Worm (Caenorhabditis elegans) whole organism, midembryonic: ENCODE results near the gene aqp-6.

ENCODE experiments used
- T22C8.4 ChIP-seq: fragments of 200-800 bp; sonication (Bioruptor generic); IDR thresholded peaks from 2 replicates; pipeline ENCODE4 v1.3.6; 2022; ENCODE audit warnings: missing genetic modification characterization, missing compliant biosample characterization
- cog-1 ChIP-seq: sonication (generic microtip); optimal IDR thresholded peaks from 2 replicates; lab custom pipeline; 2016; ENCODE audit warnings: missing genetic modification characterization, missing compliant biosample characterization
- flt-1 ChIP-seq: fragments of 200-800 bp; sonication (Bioruptor generic); IDR thresholded peaks from 2 replicates; pipeline ENCODE4 v1.3.6; 2022; ENCODE audit warnings: missing genetic modification characterization, missing compliant biosample characterization
- klf-2 ChIP-seq: fragments of 200-800 bp; sonication (Bioruptor generic); conservative IDR thresholded peaks from 2 replicates; pipeline ENCODE4 v1.3.6; 2022; ENCODE audit warnings: missing genetic modification reagents, missing genetic modification characterization, missing compliant biosample characterization
- med-1 ChIP-seq: sonication (generic microtip); optimal IDR thresholded peaks from 2 replicates; lab custom pipeline; 2017; ENCODE audit warnings: missing genetic modification characterization, mild to moderate bottlenecking, missing compliant biosample characterization, antibody characterized with exemption, missing genetic modification reagents; ENCODE audit not compliant: insufficient read depth
- ref-1 ChIP-seq: fragments of 200-800 bp; sonication (Bioruptor generic); conservative IDR thresholded peaks from 2 replicates; pipeline ENCODE4 v1.3.6; 2022; ENCODE audit warnings: missing genetic modification reagents, missing genetic modification characterization, missing compliant biosample characterization
- tab-1 ChIP-seq: fragments of 200-800 bp; sonication (Bioruptor generic); IDR thresholded peaks from 2 replicates; pipeline ENCODE4 v1.3.6; 2022; ENCODE audit warnings: missing genetic modification characterization, missing compliant biosample characterization
- ztf-23 ChIP-seq: fragments of 200-800 bp; sonication (Bioruptor generic); IDR thresholded peaks from 2 replicates; pipeline ENCODE4 v1.3.6; 2022; ENCODE audit warnings: missing genetic modification reagents, missing genetic modification characterization, missing compliant biosample characterization
- ztf-29 ChIP-seq: fragments of 200-800 bp; sonication (Bioruptor generic); IDR thresholded peaks from 2 replicates; pipeline ENCODE4 v1.3.6; 2022; ENCODE audit warnings: missing genetic modification reagents, missing genetic modification characterization, missing compliant biosample characterization

The aqp-6 gene

DNA sequence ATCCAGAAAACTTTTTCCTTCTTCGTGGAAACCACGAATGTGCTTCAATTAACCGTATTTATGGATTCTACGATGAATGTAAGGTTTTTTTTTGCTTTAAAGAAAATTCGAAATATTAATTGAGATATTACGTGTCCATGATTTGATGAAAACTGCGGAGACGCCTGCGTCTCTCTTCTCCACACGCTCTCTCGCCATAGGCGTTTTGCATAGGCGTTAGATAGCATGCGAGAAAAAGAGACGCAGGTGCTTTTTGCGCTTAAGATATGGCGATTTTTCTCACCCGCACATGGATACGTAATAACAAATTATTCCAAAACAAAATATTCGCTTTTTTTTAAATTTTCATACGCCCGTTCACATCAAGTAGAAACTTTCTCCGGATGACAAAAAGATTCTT lies 35.2 kb downstream of the aqp-6 start:
- TF ChIP-seq ztf-29 (GFP tag; lab: Robert Waterston, UW), result no peak
- TF ChIP-seq ref-1 (GFP tag; lab: Robert Waterston, UW), result no peak
- TF ChIP-seq cog-1 (tag; lab: Kevin White, UChicago), result no peak
- no peak for TF ChIP-seq T22C8.4
- no peak for TF ChIP-seq flt-1 (GFP tag; lab: Robert Waterston, UW)

DNA sequence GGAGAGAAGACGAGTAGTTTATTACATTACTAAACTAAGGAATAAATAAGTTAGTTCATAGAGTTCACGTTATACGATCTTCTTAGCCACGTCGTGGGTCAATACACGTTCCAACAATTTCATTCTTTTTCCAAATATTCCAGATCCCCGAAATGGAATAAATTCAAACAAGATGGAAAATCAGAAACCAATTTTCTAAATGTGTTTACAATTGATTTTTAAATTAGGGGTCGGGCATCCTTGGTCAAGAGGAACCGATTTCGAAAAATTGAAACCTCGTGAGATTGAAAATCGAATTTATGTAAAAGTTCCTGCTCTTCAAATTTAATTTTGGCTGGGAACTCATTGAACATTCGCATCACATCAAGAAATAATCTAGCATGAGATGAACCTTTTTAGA lies 36.5 kb downstream of the aqp-6 start:
- TF ChIP-seq flt-1 (GFP tag; lab: Robert Waterston, UW) (no peak), tab-1 (GFP tag; lab: Robert Waterston, UW) (no peak), med-1 (GFP tag; lab: Kevin White, UChicago) (no peak), ref-1 (GFP tag; lab: Robert Waterston, UW) (no peak), klf-2 (no peak), cog-1 (tag; lab: Kevin White, UChicago) (no peak), ztf-29 (GFP tag; lab: Robert Waterston, UW) (no peak), T22C8.4 (no peak), ztf-23 (GFP tag; lab: Robert Waterston, UW) (no peak)

DNA sequence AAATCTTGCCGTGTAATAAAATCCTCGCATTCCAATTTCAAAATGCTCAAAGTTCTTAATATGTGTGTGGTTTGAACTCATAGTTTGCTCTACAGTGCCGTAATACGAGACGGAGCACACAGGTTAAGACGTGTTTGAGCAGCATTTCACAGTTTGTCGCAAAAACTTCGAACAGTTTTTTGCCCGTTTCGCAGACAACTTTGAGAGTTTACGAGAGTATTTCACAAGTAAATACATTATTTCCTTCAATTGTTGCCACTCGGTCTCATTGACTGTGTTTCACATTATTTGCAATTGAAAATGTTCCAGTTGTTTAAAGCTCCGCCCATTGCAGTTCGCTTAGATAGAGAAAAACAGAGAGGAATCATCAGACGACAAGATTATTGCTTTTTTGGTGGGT lies 39.4 kb downstream of the aqp-6 start, which contains the start of gene F29F11.20:
F29F11.20 (plus strand) TSS at position 301 of the 400 bp plus-strand sequence.
- TF ChIP-seq cog-1 (tag; lab: Kevin White, UChicago) (no peak), med-1 (GFP tag; lab: Kevin White, UChicago) (no peak), ztf-23 (GFP tag; lab: Robert Waterston, UW) (no peak), T22C8.4 (no peak), ztf-29 (GFP tag; lab: Robert Waterston, UW) (no peak), klf-2 (no peak)

DNA sequence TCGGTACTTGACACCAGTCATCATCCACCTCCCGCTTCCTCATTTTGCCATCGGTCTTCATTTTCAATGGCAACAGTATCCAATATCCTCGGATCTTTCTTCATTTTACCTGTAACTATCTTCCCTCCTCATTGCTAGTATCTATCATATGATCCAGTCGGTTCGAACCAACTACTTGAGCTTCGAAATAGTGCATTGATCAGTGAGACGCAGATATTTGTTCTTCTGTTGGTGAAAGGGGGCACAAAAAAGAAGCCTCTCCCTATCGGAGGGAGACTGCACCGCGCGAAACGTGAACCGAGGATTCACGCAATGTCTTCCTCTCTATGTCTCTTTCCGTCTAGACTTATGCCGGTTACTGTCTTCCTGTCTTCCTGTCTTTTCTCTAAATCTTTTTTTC lies 43.1 kb downstream of the aqp-6 start:
- TF ChIP-seq med-1 (GFP tag; lab: Kevin White, UChicago), result no peak

DNA sequence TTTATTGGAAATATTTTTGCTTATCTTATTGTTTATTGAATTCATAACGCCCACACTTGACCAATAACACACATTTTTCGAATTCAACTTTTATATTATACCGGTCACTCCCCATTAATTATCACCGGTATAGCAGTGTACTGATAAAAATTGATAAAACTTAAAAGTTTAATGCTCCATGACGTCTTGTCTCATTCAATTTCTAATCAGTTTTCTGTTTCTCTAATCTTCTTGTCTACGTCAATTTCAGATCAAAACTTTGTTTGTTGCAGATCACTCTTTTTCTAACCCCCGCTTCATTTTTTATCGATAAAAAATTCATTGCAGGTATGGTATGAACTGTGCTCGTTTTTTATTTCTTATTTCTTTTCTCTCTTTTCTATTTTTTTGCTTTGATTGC lies 45.5 kb downstream of the aqp-6 start:
- TF ChIP-seq cog-1 (tag; lab: Kevin White, UChicago) (no peak), flt-1 (GFP tag; lab: Robert Waterston, UW) (no peak), T22C8.4 (no peak), ref-1 (GFP tag; lab: Robert Waterston, UW) (no peak), tab-1 (GFP tag; lab: Robert Waterston, UW) (no peak), med-1 (GFP tag; lab: Kevin White, UChicago) (no peak), ztf-23 (GFP tag; lab: Robert Waterston, UW) (no peak), ztf-29 (GFP tag; lab: Robert Waterston, UW) (no peak), klf-2 (no peak)

DNA sequence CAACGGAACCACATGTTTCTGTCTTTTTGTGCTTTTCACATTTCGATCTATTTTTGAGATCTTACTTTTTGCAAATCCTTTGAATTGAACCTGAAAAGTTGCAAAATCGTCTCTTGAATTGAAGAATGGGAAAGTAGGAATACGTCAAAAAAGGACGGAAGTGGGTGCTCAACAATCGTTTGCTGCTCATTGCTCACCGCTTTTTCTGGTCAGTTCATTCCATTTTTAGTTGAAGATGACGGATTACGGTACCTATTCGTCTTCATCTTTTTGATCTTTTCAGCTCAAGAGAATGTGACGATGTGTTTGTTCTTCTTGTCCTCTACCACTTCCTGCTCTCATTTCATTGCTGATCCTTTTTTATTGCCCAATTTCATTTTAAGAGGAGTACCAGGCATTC lies 46.9 kb downstream of the aqp-6 start, which contains the start of gene C05A2.4:
C05A2.4 (plus strand) TSS at position 301 of the 400 bp plus-strand sequence.
- TF ChIP-seq med-1 (GFP tag; lab: Kevin White, UChicago) (no peak), ztf-23 (GFP tag; lab: Robert Waterston, UW) (no peak), cog-1 (tag; lab: Kevin White, UChicago) (no peak), tab-1 (GFP tag; lab: Robert Waterston, UW) (no peak), klf-2 (no peak), ref-1 (GFP tag; lab: Robert Waterston, UW) (no peak), flt-1 (GFP tag; lab: Robert Waterston, UW) (no peak), T22C8.4 (no peak), ztf-29 (GFP tag; lab: Robert Waterston, UW) (no peak)

DNA sequence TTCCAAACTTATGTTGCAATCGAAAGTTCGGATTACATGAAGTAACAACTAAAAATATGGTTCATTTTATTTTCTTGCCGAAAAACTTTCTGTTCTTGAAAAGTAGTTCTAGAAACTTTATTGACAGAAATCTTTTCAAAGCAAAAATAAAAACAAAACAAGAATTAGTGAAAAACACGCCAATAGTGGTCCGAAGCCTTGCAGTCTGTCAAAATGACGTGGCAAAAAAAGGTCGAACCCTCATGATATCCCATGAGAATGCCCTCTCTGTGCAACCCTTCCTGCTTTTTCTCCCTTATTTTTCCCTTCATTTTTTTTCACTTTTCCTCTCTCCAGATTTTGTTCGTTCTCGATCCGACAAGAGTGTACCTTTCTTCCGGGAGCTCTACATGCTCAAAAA lies 50.9 kb downstream of the aqp-6 start:
- TF ChIP-seq ztf-23 (GFP tag; lab: Robert Waterston, UW) (no peak), T22C8.4 (no peak), tab-1 (GFP tag; lab: Robert Waterston, UW) (no peak), ztf-29 (GFP tag; lab: Robert Waterston, UW) (no peak), klf-2 (no peak), ref-1 (GFP tag; lab: Robert Waterston, UW) (no peak), flt-1 (GFP tag; lab: Robert Waterston, UW) (no peak), cog-1 (tag; lab: Kevin White, UChicago) (no peak), med-1 (GFP tag; lab: Kevin White, UChicago) (no peak)
